Worm (Caenorhabditis elegans) whole organism, L1 larva: Measurements from ENCODE around the gene unc-80.
A peak's percentile ranks its signal among the peaks of the same experiment; 100 is the strongest.

Experiments used
- C04F5.9 ChIP-seq: sonication (generic microtip); optimal IDR thresholded peaks from 2 replicates; lab custom pipeline; 2016; ENCODE audit warnings: missing genetic modification characterization, missing compliant biosample characterization
- C16A3.4 ChIP-seq: fragments of 150-350 bp; optimal IDR thresholded peaks from 2 replicates; lab custom pipeline; 2014; ENCODE audit warnings: missing biosample characterization, missing genetic modification characterization
- F16B12.6 ChIP-seq: fragments of 150-350 bp; optimal IDR thresholded peaks from 2 replicates; lab custom pipeline; 2014; ENCODE audit warnings: missing biosample characterization, missing genetic modification characterization
- aha-1 ChIP-seq: fragments of 150-350 bp; optimal IDR thresholded peaks from 2 replicates; lab custom pipeline; 2014; ENCODE audit warnings: missing biosample characterization, missing genetic modification characterization
- aly-2 ChIP-seq: fragments of 150-350 bp; optimal IDR thresholded peaks from 2 replicates; lab custom pipeline; 2014; ENCODE audit warnings: missing biosample characterization, missing genetic modification characterization
- ama-1 ChIP-seq: fragments of 150-350 bp; optimal IDR thresholded peaks from 2 replicates; lab custom pipeline; 2014
- blmp-1 ChIP-seq: fragments of 150-350 bp; optimal IDR thresholded peaks from 2 replicates; lab custom pipeline; 2014; ENCODE audit warnings: missing biosample characterization, missing genetic modification characterization
- ceh-82 ChIP-seq, 3 experiments: fragments of 150-350 bp in 1 of 3; sonication (generic microtip) in 2 of 3; optimal IDR thresholded peaks; 2 replicates each; lab custom pipeline; 2014 to 2017; ENCODE audit warnings: missing biosample characterization in 3 of 3, missing genetic modification characterization in 3 of 3
- ceh-88 ChIP-seq: fragments of 200-800 bp; sonication (Bioruptor generic); IDR thresholded peaks from 2 replicates; pipeline ENCODE4 v1.3.6; 2022; ENCODE audit warnings: missing genetic modification characterization, missing compliant biosample characterization
- ceh-90 ChIP-seq: sonication (generic microtip); optimal IDR thresholded peaks from 2 replicates; lab custom pipeline; 2016; ENCODE audit warnings: missing genetic modification characterization, missing compliant biosample characterization
- dpl-1 ChIP-seq, 3 experiments: fragments of 150-350 bp in 2 of 3; sonication (generic microtip) in 1 of 3; optimal IDR thresholded peaks; 2 replicates each; lab custom pipeline; 2014 to 2017; ENCODE audit warnings: missing biosample characterization in 3 of 3, missing genetic modification characterization in 3 of 3, missing genetic modification reagents in 3 of 3
- dsc-1 ChIP-seq: sonication (generic microtip); optimal IDR thresholded peaks from 2 replicates; lab custom pipeline; 2016; ENCODE audit warnings: mild to moderate bottlenecking, missing genetic modification characterization, missing compliant biosample characterization
- efl-1 ChIP-seq, 4 experiments: fragments of 150-350 bp; optimal IDR thresholded peaks in 3 of 4; peaks in 1 of 4; 1 replicate in 1 of 4; 2 replicates in 3 of 4; lab custom pipeline; 2014; ENCODE audit warnings: missing biosample characterization in 2 of 4, missing genetic modification characterization in 2 of 4, missing genetic modification reagents in 2 of 4
- efl-3 ChIP-seq: fragments of 200-800 bp; sonication (Bioruptor generic); optimal IDR thresholded peaks from 2 replicates; lab custom pipeline; 2018; ENCODE audit warnings: mild to moderate bottlenecking, missing genetic modification characterization, missing compliant biosample characterization
- egl-13 ChIP-seq: sonication (generic microtip); optimal IDR thresholded peaks from 2 replicates; lab custom pipeline; 2016; ENCODE audit warnings: missing genotype, missing genetic modification reagents, missing genetic modification characterization, missing compliant biosample characterization
- egl-27 ChIP-seq, 2 experiments: fragments of 150-350 bp in 1 of 2; sonication (generic microtip); optimal IDR thresholded peaks; 3 replicates each; lab custom pipeline; 2017 to 2018; ENCODE audit warnings: missing biosample characterization in 2 of 2, missing genetic modification characterization in 2 of 2, missing genetic modification reagents in 2 of 2
- elt-2 ChIP-seq: sonication (generic microtip); optimal IDR thresholded peaks from 2 replicates; lab custom pipeline; 2016; ENCODE audit warnings: missing genetic modification characterization, mild to moderate bottlenecking, inconsistent platforms, missing compliant biosample characterization, missing genetic modification reagents
- elt-3 ChIP-seq, 6 experiments: fragments of 150-350 bp in 1 of 6; sonication (generic microtip); optimal IDR thresholded peaks; 2 replicates each; lab custom pipeline; 2017 to 2018; ENCODE audit warnings: missing biosample characterization in 6 of 6, missing genetic modification characterization in 6 of 6, inconsistent platforms in 1 of 6
- ets-5 ChIP-seq: fragments of 200-800 bp; sonication (Bioruptor generic); IDR thresholded peaks from 2 replicates; pipeline ENCODE4 v1.3.6; 2022; ENCODE audit warnings: missing genetic modification characterization, missing compliant biosample characterization
- fkh-8 ChIP-seq: sonication (generic microtip); optimal IDR thresholded peaks from 2 replicates; lab custom pipeline; 2016; ENCODE audit warnings: mild to moderate bottlenecking, missing genetic modification characterization, missing compliant biosample characterization
- fos-1 ChIP-seq: fragments of 150-350 bp; optimal IDR thresholded peaks from 2 replicates; lab custom pipeline; 2014; ENCODE audit warnings: missing biosample characterization, missing genetic modification characterization
- grh-1 ChIP-seq: fragments of 200-800 bp; sonication (Bioruptor generic); IDR thresholded peaks from 2 replicates; pipeline ENCODE4 v1.3.6; 2022; ENCODE audit warnings: missing genetic modification reagents, missing genetic modification characterization, missing compliant biosample characterization
- hlh-4 ChIP-seq: sonication (generic microtip); optimal IDR thresholded peaks from 2 replicates; lab custom pipeline; 2016; ENCODE audit warnings: mild to moderate bottlenecking, missing genetic modification characterization, missing compliant biosample characterization
- hpl-2 ChIP-seq: fragments of 150-350 bp; optimal IDR thresholded peaks from 2 replicates; lab custom pipeline; 2014; ENCODE audit warnings: missing biosample characterization, missing genetic modification reagents, missing genetic modification characterization
- irx-1 ChIP-seq: sonication (generic microtip); optimal IDR thresholded peaks from 2 replicates; lab custom pipeline; 2016; ENCODE audit warnings: missing genetic modification characterization, missing compliant biosample characterization
- lin-15B ChIP-seq: fragments of 150-350 bp; sonication (generic microtip); optimal IDR thresholded peaks from 3 replicates; lab custom pipeline; 2014; ENCODE audit warnings: missing biosample characterization, missing genetic modification characterization
- lin-39 ChIP-seq: fragments of 150-350 bp; optimal IDR thresholded peaks from 2 replicates; lab custom pipeline; 2014; ENCODE audit warnings: missing biosample characterization, missing genetic modification reagents, missing genetic modification characterization
- lir-3 ChIP-seq: sonication (generic microtip); optimal IDR thresholded peaks from 2 replicates; lab custom pipeline; 2016; ENCODE audit warnings: mild to moderate bottlenecking, missing genetic modification characterization, moderate library complexity, missing compliant biosample characterization; ENCODE audit not compliant: poor library complexity
- lsy-2 ChIP-seq, 2 experiments: fragments of 150-350 bp; optimal IDR thresholded peaks; 2 replicates each; lab custom pipeline; 2014; ENCODE audit warnings: missing biosample characterization in 2 of 2, missing genetic modification characterization in 2 of 2
- mdl-1 ChIP-seq, 2 experiments: fragments of 150-350 bp; optimal IDR thresholded peaks; 2 replicates each; lab custom pipeline; 2014 to 2017; ENCODE audit warnings: missing biosample characterization in 2 of 2, missing genetic modification characterization in 2 of 2, inconsistent platforms in 1 of 2
- mep-1 ChIP-seq: fragments of 150-350 bp; optimal IDR thresholded peaks from 2 replicates; lab custom pipeline; 2014; ENCODE audit warnings: missing biosample characterization, missing genetic modification characterization
- nhr-11 ChIP-seq: fragments of 150-350 bp; optimal IDR thresholded peaks from 2 replicates; lab custom pipeline; 2014; ENCODE audit warnings: missing biosample characterization, missing genetic modification characterization
- nhr-20 ChIP-seq: sonication (generic microtip); optimal IDR thresholded peaks from 2 replicates; lab custom pipeline; 2016; ENCODE audit warnings: mild to moderate bottlenecking, missing genetic modification characterization, missing compliant biosample characterization
- nhr-47 ChIP-seq: sonication (generic microtip); optimal IDR thresholded peaks from 2 replicates; lab custom pipeline; 2016; ENCODE audit warnings: mild to moderate bottlenecking, missing genetic modification characterization, moderate library complexity, missing compliant biosample characterization
- nhr-71 ChIP-seq: sonication (generic microtip); optimal IDR thresholded peaks from 2 replicates; lab custom pipeline; 2016; ENCODE audit warnings: mild to moderate bottlenecking, missing genetic modification characterization, moderate library complexity, missing compliant biosample characterization
- nhr-76 ChIP-seq: sonication (generic microtip); optimal IDR thresholded peaks from 2 replicates; lab custom pipeline; 2017; ENCODE audit warnings: missing biosample characterization, missing genetic modification characterization
- nhr-77 ChIP-seq: fragments of 150-350 bp; optimal IDR thresholded peaks from 2 replicates; lab custom pipeline; 2014; ENCODE audit warnings: missing biosample characterization, missing genetic modification characterization
- pax-3 ChIP-seq: fragments of 200-800 bp; sonication (Bioruptor generic); optimal IDR thresholded peaks from 2 replicates; lab custom pipeline; 2018; ENCODE audit warnings: mild to moderate bottlenecking, missing genetic modification characterization, moderate library complexity, missing compliant biosample characterization
- rnt-1 ChIP-seq: sonication (generic microtip); optimal IDR thresholded peaks from 2 replicates; lab custom pipeline; 2016; ENCODE audit warnings: mild to moderate bottlenecking, missing genetic modification characterization, moderate library complexity, missing compliant biosample characterization
- snpc-4 ChIP-seq: fragments of 150-350 bp; optimal IDR thresholded peaks from 2 replicates; lab custom pipeline; 2014; ENCODE audit warnings: missing biosample characterization, missing genetic modification characterization
- sox-4 ChIP-seq: sonication (generic microtip); optimal IDR thresholded peaks from 2 replicates; lab custom pipeline; 2016; ENCODE audit warnings: missing genetic modification characterization, missing compliant biosample characterization
- sup-37 ChIP-seq: fragments of 200-800 bp; sonication (Bioruptor generic); optimal IDR thresholded peaks from 2 replicates; lab custom pipeline; 2018; ENCODE audit warnings: mild to moderate bottlenecking, missing genetic modification characterization, missing compliant biosample characterization
- swsn-7 ChIP-seq: sonication (generic microtip); optimal IDR thresholded peaks from 2 replicates; lab custom pipeline; 2016; ENCODE audit warnings: missing genetic modification characterization, missing compliant biosample characterization
- tbx-2 ChIP-seq: sonication (generic microtip); optimal IDR thresholded peaks from 2 replicates; lab custom pipeline; 2016; ENCODE audit warnings: missing genetic modification characterization, missing compliant biosample characterization
- tlp-1 ChIP-seq: fragments of 150-350 bp; optimal IDR thresholded peaks from 2 replicates; lab custom pipeline; 2014; ENCODE audit warnings: missing biosample characterization, missing genetic modification characterization
- unc-62 ChIP-seq: fragments of 150-350 bp; optimal IDR thresholded peaks from 2 replicates; lab custom pipeline; 2014; ENCODE audit warnings: missing biosample characterization, missing genetic modification reagents, missing genetic modification characterization
- vab-15 ChIP-seq: sonication (generic microtip); optimal IDR thresholded peaks from 2 replicates; lab custom pipeline; 2017; ENCODE audit warnings: missing genotype, mild to moderate bottlenecking, missing genetic modification characterization, missing compliant biosample characterization
- xbp-1 ChIP-seq: sonication (generic microtip); optimal IDR thresholded peaks from 2 replicates; lab custom pipeline; 2016; ENCODE audit warnings: missing genetic modification characterization, missing compliant biosample characterization
- ztf-11 ChIP-seq, 2 experiments: sonication (generic microtip); optimal IDR thresholded peaks; 2 replicates each; lab custom pipeline; 2016 to 2017; ENCODE audit warnings: missing genetic modification characterization in 2 of 2, missing biosample characterization in 1 of 2, missing compliant biosample characterization in 1 of 2
- ztf-4 ChIP-seq: fragments of 150-350 bp; optimal IDR thresholded peaks from 2 replicates; lab custom pipeline; 2014; ENCODE audit warnings: missing biosample characterization, missing genetic modification characterization

unc-80 gene

DNA sequence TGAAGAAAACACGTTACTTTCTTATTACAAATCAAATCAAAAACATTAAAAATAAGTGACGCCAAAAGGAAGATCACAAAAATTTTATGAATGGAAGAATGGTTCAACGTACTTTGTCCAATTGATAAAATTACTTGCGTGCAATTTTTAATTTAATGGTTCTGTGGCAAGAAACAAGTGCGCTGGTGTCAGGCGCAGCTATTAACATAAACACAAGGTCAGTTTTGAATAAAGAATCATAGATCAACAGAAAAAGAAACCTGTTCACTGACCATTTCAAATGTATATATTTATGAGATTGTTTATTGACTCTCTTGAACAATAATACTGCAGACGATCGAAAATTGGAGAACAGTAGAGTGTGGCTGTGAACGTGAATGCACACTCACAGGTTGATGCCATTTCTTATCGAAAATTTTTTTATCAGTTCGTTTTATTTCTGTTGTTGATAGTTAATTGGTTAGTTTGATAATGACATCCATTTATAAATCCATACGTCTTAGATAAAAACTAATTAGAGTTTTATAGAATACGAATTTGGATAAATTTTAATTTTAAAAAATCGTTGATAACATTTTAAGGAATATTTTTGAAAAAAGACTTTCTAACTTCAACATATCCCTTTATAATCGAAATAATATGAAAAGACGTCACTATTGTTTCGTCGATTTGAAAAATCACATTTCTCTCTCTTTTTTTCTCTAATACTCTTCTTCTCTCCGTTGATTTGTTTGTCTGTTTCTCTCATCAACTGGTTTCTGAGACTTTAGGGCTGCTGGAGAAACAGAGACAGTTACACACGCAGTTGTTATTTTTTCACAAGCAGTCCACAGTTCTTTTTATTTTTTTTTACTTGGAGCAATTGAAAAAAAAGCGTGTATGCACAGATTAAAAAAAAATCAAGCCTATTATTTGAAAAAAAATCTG, 24.0 kb downstream of the unc-80 start, which contains the start of gene amx-3 (continued):
- no peak for TF ChIP-seq vab-15 (tag; lab: Kevin White, UChicago)
- peak; percentile 45 for TF ChIP-seq rnt-1 (tag; lab: Kevin White, UChicago)
- no peak for TF ChIP-seq aly-2 (tag; lab: Kevin White, UChicago)
- peak; percentile 52 for TF ChIP-seq mep-1 (tag; lab: Kevin White, UChicago)
- peak; percentile 12 to 62 for TF ChIP-seq lsy-2 (tag; optimal IDR thresholded peaks at IDR 0.05; lab: Kevin White, UChicago)
- TF ChIP-seq ceh-90, result no peak
- TF ChIP-seq nhr-71 (tag; lab: Kevin White, UChicago), result peak; percentile 8
- no peak for TF ChIP-seq nhr-47 (tag; lab: Kevin White, UChicago)
- no peak for TF ChIP-seq lir-3 (tag; lab: Kevin White, UChicago)
- no peak for TF ChIP-seq ztf-4 (tag; lab: Kevin White, UChicago)
- TF ChIP-seq C16A3.4 (tag; lab: Kevin White, UChicago), result peak; percentile 41
- no peak for TF ChIP-seq C04F5.9 (tag; lab: Kevin White, UChicago)
- TF ChIP-seq hlh-4 (tag; lab: Kevin White, UChicago), result no peak
- peak; percentile 65 for TF ChIP-seq grh-1 (GFP tag; lab: Robert Waterston, UW)
- TF ChIP-seq ets-5, result no peak
- peak; percentile 20 to 37 for TF ChIP-seq efl-1 (optimal IDR thresholded peaks at IDR 0.05; lab: Kevin White, UChicago)
- TF ChIP-seq efl-1 (GFP tag; optimal IDR thresholded peaks at IDR 0.05 in 1 of 2; lab: Kevin White, UChicago), result peak in 1 of 2 experiments; percentile 83
- no peak for TF ChIP-seq efl-3 (GFP tag; lab: Kevin White, UChicago)
- peak; percentile 66 for TF ChIP-seq elt-2 (tag; lab: Kevin White, UChicago)
- no peak for TF ChIP-seq egl-27 (tag; optimal IDR thresholded peaks at IDR 0.05; lab: Kevin White, UChicago)
- TF ChIP-seq nhr-76 (tag; lab: Kevin White, UChicago), result no peak
- no peak for TF ChIP-seq snpc-4 (tag; lab: Kevin White, UChicago)
- peak; percentile 14 for TF ChIP-seq tbx-2 (tag; lab: Kevin White, UChicago)
- no peak for TF ChIP-seq ama-1
- no peak for TF ChIP-seq mdl-1 (tag; optimal IDR thresholded peaks at IDR 0.05; lab: Kevin White, UChicago)
- peak; percentile 36 for TF ChIP-seq nhr-20 (tag; lab: Kevin White, UChicago)
- no peak for TF ChIP-seq lin-15B (tag; lab: Kevin White, UChicago)
- TF ChIP-seq dsc-1 (tag; lab: Kevin White, UChicago), result no peak
- peak in 1 of 6 experiments; percentile 29 for TF ChIP-seq elt-3 (tag; optimal IDR thresholded peaks at IDR 0.05; lab: Kevin White, UChicago)
- TF ChIP-seq aha-1 (tag; lab: Kevin White, UChicago), result no peak
- no peak for TF ChIP-seq tlp-1 (tag; lab: Kevin White, UChicago)
- no peak for TF ChIP-seq fos-1 (tag; lab: Kevin White, UChicago)
- TF ChIP-seq nhr-11 (tag; lab: Kevin White, UChicago), result no peak
- TF ChIP-seq egl-13 (tag; lab: Kevin White, UChicago), result no peak
- TF ChIP-seq sup-37 (GFP tag; lab: Kevin White, UChicago), result no peak
- no peak for TF ChIP-seq blmp-1 (tag; lab: Kevin White, UChicago)
- no peak for TF ChIP-seq sox-4 (tag; lab: Kevin White, UChicago)
- no peak for TF ChIP-seq swsn-7 (tag; lab: Kevin White, UChicago)
- TF ChIP-seq irx-1, result no peak
- TF ChIP-seq lin-39, result peak; percentile 13
- TF ChIP-seq fkh-8 (tag; lab: Kevin White, UChicago), result no peak

DNA sequence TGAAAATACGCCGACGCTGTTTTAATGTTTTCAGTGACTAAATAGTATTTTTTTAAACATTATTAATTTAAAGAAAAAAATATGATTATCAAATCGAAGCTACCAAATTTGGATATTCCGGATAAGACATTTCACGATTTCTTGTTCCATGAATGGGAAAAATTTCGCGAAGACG, 24.6 kb downstream of the unc-80 start, which contains the start of gene acs-12:
acs-12 (plus strand) TSS at position 76 of the 175 bp plus-strand sequence.
- TF ChIP-seq ama-1 (no peak), ztf-11 (tag; optimal IDR thresholded peaks at IDR 0.05; lab: Kevin White, UChicago) (no peak), dpl-1 (GFP tag; optimal IDR thresholded peaks at IDR 0.05; lab: Kevin White, UChicago) (no peak), lir-3 (tag; lab: Kevin White, UChicago) (no peak), sox-4 (tag; lab: Kevin White, UChicago) (no peak), hpl-2 (GFP tag; lab: Kevin White, UChicago) (no peak), ceh-82 (tag; optimal IDR thresholded peaks at IDR 0.05; lab: Kevin White, UChicago) (no peak), nhr-77 (tag; lab: Kevin White, UChicago) (no peak), xbp-1 (no peak), ets-5 (no peak), egl-27 (tag; optimal IDR thresholded peaks at IDR 0.05; lab: Kevin White, UChicago) (no peak), unc-62 (GFP tag; lab: Kevin White, UChicago) (no peak), elt-3 (tag; optimal IDR thresholded peaks at IDR 0.05; lab: Kevin White, UChicago) (no peak), pax-3 (tag; lab: Kevin White, UChicago) (no peak), nhr-71 (tag; lab: Kevin White, UChicago) (no peak), ceh-88 (GFP tag; lab: Robert Waterston, UW) (no peak), F16B12.6 (tag; lab: Kevin White, UChicago) (no peak)
